Worm (Caenorhabditis elegans) whole organism, L2 larva: Measurements from ENCODE around the gene Y46G5A.34.

Experiments used
- Y55F3AM.14 ChIP-seq: fragments of 200-800 bp; sonication (Bioruptor generic); optimal IDR thresholded peaks from 2 replicates; lab custom pipeline; 2018; ENCODE audit warnings: mild to moderate bottlenecking, missing genetic modification characterization, missing compliant biosample characterization
- aly-2 ChIP-seq: fragments of 150-350 bp; optimal IDR thresholded peaks from 2 replicates; lab custom pipeline; 2014; ENCODE audit warnings: missing biosample characterization, missing genetic modification characterization
- blmp-1 ChIP-seq: sonication (generic microtip); optimal IDR thresholded peaks from 2 replicates; lab custom pipeline; 2017; ENCODE audit warnings: missing genetic modification characterization, mild to moderate bottlenecking, missing compliant biosample characterization, antibody characterized with exemption, moderate library complexity; ENCODE audit not compliant: insufficient read depth
- egl-27 ChIP-seq: sonication (generic microtip); optimal IDR thresholded peaks from 3 replicates; lab custom pipeline; 2017; ENCODE audit warnings: missing biosample characterization, missing genetic modification reagents, missing genetic modification characterization
- elt-3 ChIP-seq: sonication (generic microtip); optimal IDR thresholded peaks from 2 replicates; lab custom pipeline; 2017; ENCODE audit warnings: missing biosample characterization, missing genetic modification characterization
- mab-5 ChIP-seq: fragments of 150-350 bp; optimal IDR thresholded peaks from 2 replicates; lab custom pipeline; 2014; ENCODE audit warnings: missing biosample characterization, missing genetic modification characterization
- mdl-1 ChIP-seq, 2 experiments: fragments of 150-350 bp in 1 of 2; sonication (generic microtip) in 1 of 2; optimal IDR thresholded peaks; 2 replicates each; lab custom pipeline; 2017; ENCODE audit warnings: missing biosample characterization in 2 of 2, missing genetic modification characterization in 2 of 2
- nhr-10 ChIP-seq: sonication (generic microtip); optimal IDR thresholded peaks from 2 replicates; lab custom pipeline; 2017; ENCODE audit warnings: missing biosample characterization, missing genetic modification characterization
- nhr-25 ChIP-seq: fragments of 150-350 bp; sonication (generic microtip); optimal IDR thresholded peaks from 3 replicates; lab custom pipeline; 2014; ENCODE audit warnings: missing biosample characterization, missing genetic modification characterization
- nhr-77 ChIP-seq: fragments of 150-350 bp; optimal IDR thresholded peaks from 2 replicates; lab custom pipeline; 2014; ENCODE audit warnings: missing biosample characterization, missing genetic modification characterization
- skn-1 ChIP-seq: sonication (generic microtip); optimal IDR thresholded peaks from 2 replicates; lab custom pipeline; 2017; ENCODE audit warnings: missing biosample characterization, missing genetic modification characterization
- unc-39 ChIP-seq: fragments of 150-350 bp; optimal IDR thresholded peaks from 2 replicates; lab custom pipeline; 2014; ENCODE audit warnings: missing biosample characterization, missing genetic modification characterization

DNA sequence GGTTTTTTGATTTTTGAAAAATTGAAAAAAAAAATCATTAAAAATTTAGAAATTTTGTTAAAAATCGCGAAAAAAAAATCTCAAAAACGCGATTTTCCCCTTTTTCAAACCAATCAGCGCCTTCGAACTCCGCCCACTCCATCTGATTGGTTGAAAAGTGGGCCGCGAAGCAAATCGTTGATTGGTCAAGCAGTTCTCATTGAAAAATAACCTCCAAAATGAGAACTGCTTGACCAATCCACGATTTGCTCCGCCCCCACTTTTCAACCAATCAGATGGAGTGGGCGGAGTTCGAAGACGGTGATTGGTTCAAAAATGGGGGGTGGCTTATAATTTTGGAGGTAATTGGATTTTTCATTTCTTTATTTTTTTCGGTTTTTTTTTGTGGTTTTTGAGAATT is 13.9 kb downstream of the Y46G5A.34 start:
- TF ChIP-seq Y55F3AM.14: no peak
- no peak for TF ChIP-seq elt-3 (tag; lab: Kevin White, UChicago)
- no peak for TF ChIP-seq nhr-77 (tag; lab: Kevin White, UChicago)
- TF ChIP-seq egl-27 (tag; lab: Kevin White, UChicago): no peak
- no peak for TF ChIP-seq nhr-10
- no peak for TF ChIP-seq aly-2 (tag; lab: Kevin White, UChicago)
- no peak for TF ChIP-seq skn-1 (tag; lab: Kevin White, UChicago)
- TF ChIP-seq nhr-25 (tag; lab: Kevin White, UChicago): no peak
- TF ChIP-seq mab-5 (tag; lab: Kevin White, UChicago): no peak
- no peak for TF ChIP-seq blmp-1 (tag; lab: Kevin White, UChicago)
- TF ChIP-seq mdl-1 (tag; optimal IDR thresholded peaks at IDR 0.05; lab: Kevin White, UChicago): no peak
- TF ChIP-seq unc-39 (tag; lab: Kevin White, UChicago): no peak
